Worm (Caenorhabditis elegans): ENCODE data around the gene bcc-1.

bcc-1 gene

DNA sequence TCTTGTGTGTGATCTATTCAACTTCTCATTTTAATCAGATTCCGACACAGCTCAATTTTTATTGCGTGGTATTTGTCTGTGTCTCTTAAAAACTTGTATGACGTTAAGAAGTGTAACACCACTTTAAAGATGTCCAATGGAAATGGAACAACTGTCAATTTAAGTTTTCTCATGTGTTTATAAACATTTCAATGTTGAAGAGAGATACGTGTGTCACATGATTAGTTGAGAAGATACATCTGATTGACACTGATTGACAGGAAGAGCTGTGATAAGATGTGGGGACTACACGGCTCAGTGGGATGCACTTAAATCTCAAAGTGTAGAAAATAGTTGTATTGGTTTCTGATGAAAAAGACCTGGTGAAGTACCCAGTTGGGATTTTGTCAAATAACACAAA is 24.0 kb downstream of the bcc-1 start:
- TF ChIP-seq flt-1 (GFP tag; IDR thresholded peaks at IDR 0.05) (no peak), ref-1 (GFP tag; conservative IDR thresholded peaks at IDR 0.05) (no peak), cog-1 (tag; optimal IDR thresholded peaks at IDR 0.05) (no peak), ztf-29 (GFP tag; IDR thresholded peaks at IDR 0.05) (no peak), T22C8.4 (GFP tag; IDR thresholded peaks at IDR 0.05) (no peak), med-1 (GFP tag; optimal IDR thresholded peaks at IDR 0.05; ENCODE audit: insufficient read depth) (no peak), tab-1 (GFP tag; IDR thresholded peaks at IDR 0.05) (no peak), ztf-23 (GFP tag; IDR thresholded peaks at IDR 0.05) (no peak), klf-2 (GFP tag; conservative IDR thresholded peaks at IDR 0.05) (no peak)

DNA sequence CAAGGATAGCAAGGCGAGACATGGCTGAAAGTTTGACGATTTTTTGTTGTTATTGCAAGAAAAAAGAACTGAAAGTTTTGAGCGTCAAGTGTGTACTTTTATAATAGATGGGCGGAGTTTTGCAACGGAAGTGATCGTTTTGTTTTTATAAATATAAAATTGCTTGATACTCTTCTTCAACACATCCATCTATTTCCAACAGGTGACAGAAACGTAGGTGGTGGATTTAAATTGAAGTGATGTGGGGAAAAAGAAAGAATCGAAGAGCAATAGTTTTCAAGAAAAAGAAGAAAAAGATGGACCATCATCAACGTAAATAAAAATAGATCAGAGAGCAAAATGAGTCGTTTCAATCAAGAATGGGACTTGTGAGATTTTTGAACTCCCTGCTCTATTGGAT is 25.3 kb downstream of the bcc-1 start, which contains the start of gene ttr-17:
TSS of gene ttr-17 (minus strand) at position 24 of the 400 bp plus-strand sequence.
- TF ChIP-seq klf-2 (GFP tag; conservative IDR thresholded peaks at IDR 0.05) (no peak), med-1 (GFP tag; optimal IDR thresholded peaks at IDR 0.05; ENCODE audit: insufficient read depth) (no peak), ref-1 (GFP tag; conservative IDR thresholded peaks at IDR 0.05) (no peak), cog-1 (tag; optimal IDR thresholded peaks at IDR 0.05) (no peak), ztf-23 (GFP tag; IDR thresholded peaks at IDR 0.05) (no peak), ztf-29 (GFP tag; IDR thresholded peaks at IDR 0.05) (no peak), flt-1 (GFP tag; IDR thresholded peaks at IDR 0.05) (no peak)

DNA sequence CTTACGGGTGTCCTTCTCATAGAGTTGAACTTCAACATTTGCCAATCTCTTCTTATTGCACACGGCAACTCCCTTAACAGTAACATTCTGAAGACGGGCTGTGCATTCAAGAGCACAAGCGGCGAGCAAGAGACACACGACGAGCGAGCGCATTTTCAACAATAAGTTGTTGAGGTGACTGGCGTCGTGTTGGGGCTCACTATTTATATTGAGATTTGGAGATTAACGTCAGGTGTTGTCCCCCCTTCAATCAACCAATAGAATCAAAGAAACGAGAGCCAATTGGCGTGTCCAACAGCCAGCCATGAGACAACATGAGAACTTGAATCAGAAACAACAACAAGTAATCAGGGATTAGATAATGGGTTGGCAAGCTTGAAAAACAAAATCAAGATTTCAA is 28.4 kb downstream of the bcc-1 start, which contains the start of gene ttr-16:
TSS of gene ttr-16 (minus strand) at position 176 of the 400 bp plus-strand sequence.
- TF ChIP-seq ref-1 (GFP tag; conservative IDR thresholded peaks at IDR 0.05) (no peak), flt-1 (GFP tag; IDR thresholded peaks at IDR 0.05) (0 out of 2 replicates have a peak, but pooled peaks have one; percentile 5)

DNA sequence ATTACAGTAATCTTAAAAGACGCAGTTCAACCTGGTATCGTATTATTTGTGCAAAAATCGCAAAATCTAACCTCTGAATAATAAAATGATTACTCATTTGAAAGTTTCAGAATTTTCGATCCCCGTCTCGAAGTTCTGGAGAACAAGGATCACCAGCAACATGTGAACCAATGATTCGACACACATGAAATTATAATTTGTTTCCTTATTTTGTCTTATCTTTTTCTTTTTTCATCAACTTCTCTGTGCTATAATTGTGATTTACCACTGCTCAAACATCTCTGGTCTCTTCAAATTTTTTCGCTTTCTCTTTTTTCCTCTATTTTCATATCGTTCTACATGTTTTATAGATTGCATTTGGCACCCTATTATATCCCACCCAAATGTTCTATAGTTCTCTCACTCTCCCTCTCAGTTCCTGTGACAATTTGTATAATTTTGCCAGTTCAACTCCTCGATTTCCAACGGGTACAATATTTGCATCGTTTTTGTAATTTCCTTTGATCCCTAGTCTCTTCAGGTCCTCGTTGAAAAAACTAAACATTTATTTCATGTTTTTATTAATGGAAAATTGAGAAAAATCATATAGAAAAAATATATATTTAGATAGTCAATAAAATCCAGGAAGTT is 29.3 kb downstream of the bcc-1 start:
- TF ChIP-seq med-1 (GFP tag; optimal IDR thresholded peaks at IDR 0.05; ENCODE audit: insufficient read depth) (no peak), T22C8.4 (GFP tag; IDR thresholded peaks at IDR 0.05) (no peak), ztf-23 (GFP tag; IDR thresholded peaks at IDR 0.05) (no peak), cog-1 (tag; optimal IDR thresholded peaks at IDR 0.05) (no peak), ztf-29 (GFP tag; IDR thresholded peaks at IDR 0.05) (no peak)

DNA sequence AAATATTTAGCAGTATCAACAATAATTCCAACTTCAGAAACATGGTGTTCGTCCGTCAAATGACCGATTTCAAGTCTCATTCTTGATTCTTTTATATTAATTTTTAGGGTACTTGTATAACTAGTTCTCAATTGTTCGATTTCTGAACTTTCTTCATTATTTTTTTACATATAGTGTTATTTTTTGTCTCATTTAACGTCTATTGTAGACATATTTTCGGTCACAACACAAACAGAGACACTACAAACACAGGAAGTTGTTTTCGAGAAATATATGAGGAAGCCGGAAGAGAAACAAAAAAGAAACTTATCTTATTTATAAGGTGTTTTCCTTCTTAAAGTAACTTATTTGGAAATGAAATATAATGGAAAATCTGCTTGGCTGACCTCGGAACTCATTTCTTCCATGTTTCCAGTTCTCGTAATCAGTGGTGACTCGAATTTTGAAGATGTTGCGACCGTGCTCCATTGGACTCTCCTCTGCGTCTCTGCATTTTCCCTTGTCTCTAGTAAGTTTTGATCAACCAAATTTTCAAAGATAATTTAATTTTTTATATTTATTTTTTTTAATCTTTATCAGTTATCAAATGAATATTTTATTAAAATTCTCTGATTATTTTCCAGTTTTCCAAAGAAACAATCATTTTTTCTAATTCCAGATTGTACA is 38.6 kb downstream of the bcc-1 start, which contains the start of the genes F36H1.12 and lin-3:
TSS of gene F36H1.12 (minus strand) at position 51 of the 666 bp plus-strand sequence.
TSS of gene lin-3 (plus strand) at position 657 of the 666 bp plus-strand sequence.
- TF ChIP-seq ref-1 (GFP tag; conservative IDR thresholded peaks at IDR 0.05) (no peak), med-1 (GFP tag; optimal IDR thresholded peaks at IDR 0.05; ENCODE audit: insufficient read depth) (no peak), ztf-23 (GFP tag; IDR thresholded peaks at IDR 0.05) (no peak), klf-2 (GFP tag; conservative IDR thresholded peaks at IDR 0.05) (no peak), flt-1 (GFP tag; IDR thresholded peaks at IDR 0.05) (no peak), cog-1 (tag; optimal IDR thresholded peaks at IDR 0.05) (no peak), tab-1 (GFP tag; IDR thresholded peaks at IDR 0.05) (no peak), ztf-29 (GFP tag; IDR thresholded peaks at IDR 0.05) (no peak), T22C8.4 (GFP tag; IDR thresholded peaks at IDR 0.05) (no peak)

DNA sequence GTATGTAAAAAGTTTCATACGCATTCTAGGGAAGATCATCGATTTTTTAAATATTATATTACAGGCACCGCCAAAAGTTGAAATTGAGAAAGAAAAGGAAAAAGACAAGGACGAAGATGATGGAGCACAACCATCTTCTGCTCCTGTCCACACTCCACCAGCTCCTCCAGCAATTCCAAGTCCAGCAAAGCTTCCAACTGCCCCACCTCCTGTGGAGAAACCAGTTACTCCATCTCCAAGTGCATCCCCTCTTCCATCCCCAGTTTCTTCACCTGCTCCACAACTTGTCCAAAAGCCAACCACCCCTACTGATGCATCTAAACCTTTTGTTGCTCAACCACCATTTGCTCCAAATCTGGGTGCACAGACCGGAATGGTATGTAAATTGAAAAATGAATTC is 40.4 kb downstream of the bcc-1 start:
- no peak for TF ChIP-seq ztf-29 (GFP tag; IDR thresholded peaks at IDR 0.05)
- no peak for TF ChIP-seq tab-1 (GFP tag; IDR thresholded peaks at IDR 0.05)
- no peak for TF ChIP-seq cog-1 (tag; optimal IDR thresholded peaks at IDR 0.05)
- TF ChIP-seq flt-1 (GFP tag; IDR thresholded peaks at IDR 0.05), result no peak
- no peak for TF ChIP-seq ztf-23 (GFP tag; IDR thresholded peaks at IDR 0.05)
- TF ChIP-seq ref-1 (GFP tag; conservative IDR thresholded peaks at IDR 0.05), result no peak
- TF ChIP-seq med-1 (GFP tag; optimal IDR thresholded peaks at IDR 0.05; ENCODE audit: insufficient read depth), result no peak
- TF ChIP-seq T22C8.4 (GFP tag; IDR thresholded peaks at IDR 0.05), result no peak
- TF ChIP-seq klf-2 (GFP tag; conservative IDR thresholded peaks at IDR 0.05), result no peak

DNA sequence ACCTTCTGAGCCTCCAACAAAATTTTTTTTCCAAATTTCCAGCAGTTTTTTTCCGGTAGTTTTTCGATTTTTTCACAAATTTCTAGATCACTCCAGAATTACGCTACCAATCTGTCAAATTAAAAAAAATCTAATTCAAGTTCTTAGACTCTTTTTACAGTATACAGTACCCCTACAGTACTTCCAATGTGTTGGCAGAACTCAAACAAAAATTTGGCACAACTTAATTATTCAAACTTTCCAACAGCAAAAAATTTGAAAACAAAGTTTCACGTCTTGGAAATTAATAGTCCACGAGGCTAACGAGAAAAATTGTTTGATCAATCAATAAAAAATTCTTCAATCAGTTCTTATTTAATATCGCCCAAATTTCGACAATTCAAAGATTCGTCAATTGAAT is 42.5 kb downstream of the bcc-1 start, which contains the start of gene F36H1.3:
TSS of gene F36H1.3 (plus strand) at position 323 of the 400 bp plus-strand sequence.
- TF ChIP-seq T22C8.4 (GFP tag; IDR thresholded peaks at IDR 0.05), result no peak
- no peak for TF ChIP-seq ztf-23 (GFP tag; IDR thresholded peaks at IDR 0.05)
- TF ChIP-seq tab-1 (GFP tag; IDR thresholded peaks at IDR 0.05), result no peak
- TF ChIP-seq cog-1 (tag; optimal IDR thresholded peaks at IDR 0.05), result no peak
- TF ChIP-seq flt-1 (GFP tag; IDR thresholded peaks at IDR 0.05), result no peak
- no peak for TF ChIP-seq ref-1 (GFP tag; conservative IDR thresholded peaks at IDR 0.05)
- no peak for TF ChIP-seq med-1 (GFP tag; optimal IDR thresholded peaks at IDR 0.05; ENCODE audit: insufficient read depth)
- TF ChIP-seq klf-2 (GFP tag; conservative IDR thresholded peaks at IDR 0.05), result no peak
- no peak for TF ChIP-seq ztf-29 (GFP tag; IDR thresholded peaks at IDR 0.05)

DNA sequence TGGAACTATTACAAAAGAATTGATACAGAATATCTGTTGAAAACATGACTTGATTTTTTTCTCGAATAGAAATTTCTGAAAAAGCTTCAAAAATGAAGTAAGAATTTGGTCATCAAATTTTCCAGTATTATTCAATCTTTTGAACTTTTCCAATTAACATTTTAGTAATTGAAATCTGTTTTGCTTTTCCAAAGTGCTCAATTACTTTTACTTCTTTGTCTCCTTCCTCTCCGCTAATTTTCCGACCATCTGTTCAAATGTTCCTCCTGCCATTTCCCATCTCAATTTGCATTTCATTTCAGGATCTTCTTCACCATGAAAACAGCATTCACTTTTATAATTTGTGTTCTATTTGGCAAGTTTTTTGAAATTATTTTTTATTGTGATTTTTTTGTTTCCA is 43.5 kb downstream of the bcc-1 start, which contains the start of gene F36H1.11:
TSS of gene F36H1.11 (plus strand) at position 301 of the 400 bp plus-strand sequence.
- TF ChIP-seq tab-1 (GFP tag; IDR thresholded peaks at IDR 0.05) (no peak), flt-1 (GFP tag; IDR thresholded peaks at IDR 0.05) (no peak), ztf-23 (GFP tag; IDR thresholded peaks at IDR 0.05) (no peak), T22C8.4 (GFP tag; IDR thresholded peaks at IDR 0.05) (no peak), ztf-29 (GFP tag; IDR thresholded peaks at IDR 0.05) (no peak), cog-1 (tag; optimal IDR thresholded peaks at IDR 0.05) (no peak), klf-2 (GFP tag; conservative IDR thresholded peaks at IDR 0.05) (no peak), med-1 (GFP tag; optimal IDR thresholded peaks at IDR 0.05; ENCODE audit: insufficient read depth) (no peak), ref-1 (GFP tag; conservative IDR thresholded peaks at IDR 0.05) (no peak)

DNA sequence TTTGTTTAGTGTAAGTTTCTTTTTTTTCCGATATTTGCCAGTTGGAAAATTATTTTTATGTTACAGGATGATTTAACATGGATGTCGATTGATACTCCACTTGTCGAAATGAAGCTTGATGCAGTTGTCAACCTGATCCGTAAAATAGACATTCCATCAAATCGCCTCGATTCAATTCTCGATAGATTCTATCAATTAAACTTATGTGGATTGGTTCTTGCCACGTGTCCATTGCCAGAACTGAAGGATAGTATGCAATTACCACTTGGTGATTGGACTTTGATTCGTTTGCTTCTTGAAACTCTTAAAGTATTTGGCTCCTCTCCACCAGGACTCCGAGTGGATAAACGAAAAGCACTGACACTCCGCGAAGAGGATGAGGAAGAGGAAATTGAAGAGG is 48.0 kb downstream of the bcc-1 start:
- TF ChIP-seq cog-1 (tag; optimal IDR thresholded peaks at IDR 0.05), result no peak

DNA sequence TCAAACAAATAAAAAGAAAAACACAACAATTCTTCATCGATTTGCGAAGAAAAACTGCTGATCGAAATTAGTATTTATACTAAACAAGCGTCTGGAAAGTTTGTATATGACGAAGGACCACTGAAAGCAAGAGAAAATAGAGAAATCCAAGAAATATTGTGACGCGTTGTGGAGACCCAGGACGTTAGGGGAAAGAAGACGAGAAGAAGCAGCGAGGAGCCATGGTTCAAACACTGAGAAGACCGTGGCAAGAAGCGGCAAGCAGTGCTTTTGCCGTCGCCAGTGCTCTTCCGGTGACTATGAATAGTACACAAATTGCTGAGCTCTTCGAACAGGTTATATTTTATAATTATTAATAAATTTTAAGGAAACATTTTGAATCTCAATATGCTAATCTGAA is 53.7 kb downstream of the bcc-1 start:
- no peak for TF ChIP-seq T22C8.4 (GFP tag; IDR thresholded peaks at IDR 0.05)
- no peak for TF ChIP-seq flt-1 (GFP tag; IDR thresholded peaks at IDR 0.05)
- TF ChIP-seq med-1 (GFP tag; optimal IDR thresholded peaks at IDR 0.05; ENCODE audit: insufficient read depth), result no peak
- no peak for TF ChIP-seq ztf-29 (GFP tag; IDR thresholded peaks at IDR 0.05)
- TF ChIP-seq ref-1 (GFP tag; conservative IDR thresholded peaks at IDR 0.05), result no peak
- TF ChIP-seq ztf-23 (GFP tag; IDR thresholded peaks at IDR 0.05), result no peak
- no peak for TF ChIP-seq klf-2 (GFP tag; conservative IDR thresholded peaks at IDR 0.05)
- TF ChIP-seq tab-1 (GFP tag; IDR thresholded peaks at IDR 0.05), result no peak
- no peak for TF ChIP-seq cog-1 (tag; optimal IDR thresholded peaks at IDR 0.05)
